Worm (Caenorhabditis elegans) whole organism, midembryonic: Measurements from ENCODE around the gene srw-120.

Experiments
- T22C8.4 ChIP-seq: fragments of 200-800 bp; sonication (Bioruptor generic); IDR thresholded peaks from 2 replicates; pipeline ENCODE4 v1.3.6; 2022; ENCODE audit warnings: missing genetic modification characterization, missing compliant biosample characterization
- cog-1 ChIP-seq: sonication (generic microtip); optimal IDR thresholded peaks from 2 replicates; lab custom pipeline; 2016; ENCODE audit warnings: missing genetic modification characterization, missing compliant biosample characterization
- flt-1 ChIP-seq: fragments of 200-800 bp; sonication (Bioruptor generic); IDR thresholded peaks from 2 replicates; pipeline ENCODE4 v1.3.6; 2022; ENCODE audit warnings: missing genetic modification characterization, missing compliant biosample characterization
- klf-2 ChIP-seq: fragments of 200-800 bp; sonication (Bioruptor generic); conservative IDR thresholded peaks from 2 replicates; pipeline ENCODE4 v1.3.6; 2022; ENCODE audit warnings: missing genetic modification reagents, missing genetic modification characterization, missing compliant biosample characterization
- med-1 ChIP-seq: sonication (generic microtip); optimal IDR thresholded peaks from 2 replicates; lab custom pipeline; 2017; ENCODE audit warnings: missing genetic modification characterization, mild to moderate bottlenecking, missing compliant biosample characterization, antibody characterized with exemption, missing genetic modification reagents; ENCODE audit not compliant: insufficient read depth
- ref-1 ChIP-seq: fragments of 200-800 bp; sonication (Bioruptor generic); conservative IDR thresholded peaks from 2 replicates; pipeline ENCODE4 v1.3.6; 2022; ENCODE audit warnings: missing genetic modification reagents, missing genetic modification characterization, missing compliant biosample characterization
- tab-1 ChIP-seq: fragments of 200-800 bp; sonication (Bioruptor generic); IDR thresholded peaks from 2 replicates; pipeline ENCODE4 v1.3.6; 2022; ENCODE audit warnings: missing genetic modification characterization, missing compliant biosample characterization
- ztf-23 ChIP-seq: fragments of 200-800 bp; sonication (Bioruptor generic); IDR thresholded peaks from 2 replicates; pipeline ENCODE4 v1.3.6; 2022; ENCODE audit warnings: missing genetic modification reagents, missing genetic modification characterization, missing compliant biosample characterization
- ztf-29 ChIP-seq: fragments of 200-800 bp; sonication (Bioruptor generic); IDR thresholded peaks from 2 replicates; pipeline ENCODE4 v1.3.6; 2022; ENCODE audit warnings: missing genetic modification reagents, missing genetic modification characterization, missing compliant biosample characterization

Gene srw-120

DNA sequence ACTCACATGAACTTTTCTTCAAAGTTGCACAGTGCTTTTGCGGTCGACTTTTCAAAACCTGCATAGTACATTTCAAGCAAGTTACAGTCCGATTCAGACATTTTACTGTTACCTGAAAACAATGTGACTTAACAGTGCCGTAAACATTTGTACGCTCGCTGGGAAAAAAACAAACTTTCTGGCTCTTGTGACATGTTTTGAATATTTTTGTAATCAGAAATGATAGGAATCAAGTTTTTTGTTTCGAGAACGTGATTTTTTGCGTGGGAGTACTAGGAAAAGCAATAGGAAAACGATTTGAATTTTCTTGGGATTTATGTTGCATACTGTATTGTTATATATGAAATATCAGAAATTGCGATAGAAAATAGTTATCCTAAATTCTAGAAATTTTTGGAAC, at the start of gene srw-120:
TSS of gene srw-120 (minus strand) at position 101 of the 400 bp plus-strand sequence.
- TF ChIP-seq ref-1, result no peak
- no peak for TF ChIP-seq tab-1 (GFP tag; lab: Robert Waterston, UW)
- TF ChIP-seq med-1 (GFP tag; lab: Kevin White, UChicago), result no peak
- no peak for TF ChIP-seq klf-2 (GFP tag; lab: Robert Waterston, UW)
- TF ChIP-seq ztf-23 (GFP tag; lab: Robert Waterston, UW), result no peak
- no peak for TF ChIP-seq T22C8.4 (GFP tag; lab: Robert Waterston, UW)
- no peak for TF ChIP-seq cog-1 (tag; lab: Kevin White, UChicago)
- TF ChIP-seq flt-1 (GFP tag; lab: Robert Waterston, UW), result no peak
- TF ChIP-seq ztf-29 (GFP tag; lab: Robert Waterston, UW), result no peak

ce11 chrV:3044837-3045236, 48.8 kb upstream of the srw-120 start, which contains the start of gene F59D6.1:
F59D6.1 (plus strand) TSS chrV:3045137.
- TF ChIP-seq ref-1 (no peak), klf-2 (GFP tag; lab: Robert Waterston, UW) (no peak), T22C8.4 (GFP tag; lab: Robert Waterston, UW) (no peak), med-1 (GFP tag; lab: Kevin White, UChicago) (no peak), flt-1 (GFP tag; lab: Robert Waterston, UW) (no peak), cog-1 (tag; lab: Kevin White, UChicago) (no peak), tab-1 (GFP tag; lab: Robert Waterston, UW) (no peak), ztf-23 (GFP tag; lab: Robert Waterston, UW) (no peak)

DNA sequence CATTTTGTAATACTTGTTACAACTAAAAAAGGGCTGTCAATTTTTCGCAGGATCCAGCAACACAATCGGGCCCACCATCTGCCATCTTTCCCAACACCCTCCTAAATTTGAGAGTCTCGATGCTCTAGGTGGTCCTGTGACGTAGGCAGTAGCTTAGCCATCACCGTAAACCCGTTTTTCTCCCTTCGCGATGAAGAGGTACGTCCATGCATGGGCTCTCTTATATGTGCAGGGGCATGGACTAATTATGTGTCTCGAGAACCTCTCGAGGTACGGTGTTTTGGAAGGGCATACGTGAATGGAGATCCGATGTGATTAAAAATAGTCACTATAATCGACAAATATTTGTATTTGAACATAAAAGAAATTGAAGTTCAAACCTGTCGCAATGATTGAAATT, 44.9 kb upstream of the srw-120 start:
- TF ChIP-seq cog-1 (tag; lab: Kevin White, UChicago) (no peak), tab-1 (GFP tag; lab: Robert Waterston, UW) (no peak), ztf-29 (GFP tag; lab: Robert Waterston, UW) (no peak), T22C8.4 (GFP tag; lab: Robert Waterston, UW) (no peak), klf-2 (GFP tag; lab: Robert Waterston, UW) (no peak), ztf-23 (GFP tag; lab: Robert Waterston, UW) (no peak), flt-1 (GFP tag; lab: Robert Waterston, UW) (no peak), ref-1 (no peak), med-1 (GFP tag; lab: Kevin White, UChicago) (no peak)

DNA sequence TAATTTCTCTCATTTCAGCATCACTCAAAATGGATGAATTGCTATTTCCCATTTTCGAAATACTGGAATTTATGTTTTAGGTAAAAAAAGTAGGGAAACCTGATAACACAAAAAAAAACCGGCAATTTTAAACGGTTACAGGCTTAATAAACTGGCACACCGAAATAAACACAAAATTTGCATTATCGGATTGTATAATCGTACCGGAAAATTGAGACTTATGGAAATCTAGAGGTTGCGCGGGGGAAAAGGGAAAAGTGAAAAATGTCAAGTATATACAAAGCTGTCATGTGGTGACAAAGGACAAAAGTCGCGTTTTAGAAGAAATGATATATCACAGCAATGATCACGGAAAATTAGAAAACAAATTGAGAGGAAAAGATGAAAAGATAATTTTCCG, 43.3 kb upstream of the srw-120 start, which contains the start of gene chpf-2:
TSS of gene chpf-2 (minus strand) at position 101 of the 400 bp plus-strand sequence.
- TF ChIP-seq cog-1 (tag; lab: Kevin White, UChicago) (no peak), tab-1 (GFP tag; lab: Robert Waterston, UW) (no peak), med-1 (GFP tag; lab: Kevin White, UChicago) (no peak), ref-1 (no peak), ztf-29 (GFP tag; lab: Robert Waterston, UW) (no peak), klf-2 (GFP tag; lab: Robert Waterston, UW) (no peak), ztf-23 (GFP tag; lab: Robert Waterston, UW) (no peak), T22C8.4 (GFP tag; lab: Robert Waterston, UW) (no peak), flt-1 (GFP tag; lab: Robert Waterston, UW) (no peak)

DNA sequence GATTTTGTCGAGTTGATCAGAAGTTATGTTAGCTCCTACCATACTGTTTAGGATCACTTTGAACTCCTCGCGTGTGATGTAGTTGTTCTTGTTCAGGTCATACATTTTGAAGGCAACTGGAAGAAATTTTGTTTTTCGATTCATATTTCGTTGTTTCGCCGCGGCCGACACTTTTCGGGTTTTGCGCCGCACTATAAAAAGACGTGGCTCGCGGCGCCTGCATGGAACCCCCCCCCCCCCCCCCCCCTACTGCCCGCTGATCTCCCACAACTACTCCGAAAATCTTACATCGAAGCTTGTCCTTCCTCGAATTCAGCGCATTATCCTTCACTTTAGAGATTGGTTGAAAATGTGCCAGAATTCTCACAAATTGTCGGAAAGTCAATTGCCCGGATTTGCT, 42.1 kb upstream of the srw-120 start:
- TF ChIP-seq tab-1 (GFP tag; lab: Robert Waterston, UW) (no peak), med-1 (GFP tag; lab: Kevin White, UChicago) (no peak), cog-1 (tag; lab: Kevin White, UChicago) (no peak), flt-1 (GFP tag; lab: Robert Waterston, UW) (no peak), klf-2 (GFP tag; lab: Robert Waterston, UW) (no peak), T22C8.4 (GFP tag; lab: Robert Waterston, UW) (no peak), ref-1 (no peak), ztf-23 (GFP tag; lab: Robert Waterston, UW) (no peak), ztf-29 (GFP tag; lab: Robert Waterston, UW) (no peak)

DNA sequence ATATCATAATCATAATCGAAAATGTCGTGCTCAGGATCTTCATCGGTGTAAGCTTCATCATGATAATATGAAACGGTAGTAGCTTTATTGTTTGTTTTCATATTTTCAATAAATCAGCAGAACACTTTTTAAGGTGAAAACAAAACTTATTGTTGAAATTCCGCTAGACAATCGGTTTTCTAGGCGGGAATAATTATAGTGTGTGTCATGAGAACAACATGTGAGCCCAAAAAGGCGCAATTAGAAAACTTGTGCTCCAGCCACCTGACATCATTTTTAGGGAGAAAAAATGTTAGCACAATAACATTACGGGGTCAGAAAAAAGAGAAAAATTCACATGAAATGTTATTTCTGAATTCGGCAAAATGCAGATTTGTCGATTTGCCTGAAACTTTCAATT, 38.2 kb upstream of the srw-120 start, which contains the start of gene srw-8:
TSS of gene srw-8 (minus strand) at position 101 of the 400 bp plus-strand sequence.
- no peak for TF ChIP-seq med-1 (GFP tag; lab: Kevin White, UChicago)

DNA sequence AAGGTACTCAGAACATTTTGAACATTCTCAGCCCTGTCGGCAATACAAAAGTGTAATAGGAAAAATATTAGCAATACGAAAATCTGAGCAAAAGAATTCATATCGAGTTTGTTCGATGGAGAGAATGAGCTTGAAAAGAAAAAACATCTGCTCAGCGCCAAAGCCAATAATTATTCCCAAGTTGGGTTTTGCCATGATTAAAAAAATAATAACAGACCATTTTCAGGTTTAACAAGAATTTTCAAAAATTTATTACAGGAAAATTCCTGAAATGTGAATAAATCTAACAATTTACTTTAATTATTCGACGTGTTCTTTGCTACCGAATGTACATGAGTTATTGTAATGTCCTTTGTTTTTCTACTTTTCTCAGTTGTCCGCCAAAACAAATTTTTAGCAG, 36.3 kb upstream of the srw-120 start, which contains the start of gene irld-38:
TSS of gene irld-38 (minus strand) at position 101 of the 400 bp plus-strand sequence.
- no peak for TF ChIP-seq flt-1 (GFP tag; lab: Robert Waterston, UW)
- no peak for TF ChIP-seq med-1 (GFP tag; lab: Kevin White, UChicago)
- TF ChIP-seq tab-1 (GFP tag; lab: Robert Waterston, UW), result no peak
- TF ChIP-seq ref-1, result no peak
- no peak for TF ChIP-seq T22C8.4 (GFP tag; lab: Robert Waterston, UW)

DNA sequence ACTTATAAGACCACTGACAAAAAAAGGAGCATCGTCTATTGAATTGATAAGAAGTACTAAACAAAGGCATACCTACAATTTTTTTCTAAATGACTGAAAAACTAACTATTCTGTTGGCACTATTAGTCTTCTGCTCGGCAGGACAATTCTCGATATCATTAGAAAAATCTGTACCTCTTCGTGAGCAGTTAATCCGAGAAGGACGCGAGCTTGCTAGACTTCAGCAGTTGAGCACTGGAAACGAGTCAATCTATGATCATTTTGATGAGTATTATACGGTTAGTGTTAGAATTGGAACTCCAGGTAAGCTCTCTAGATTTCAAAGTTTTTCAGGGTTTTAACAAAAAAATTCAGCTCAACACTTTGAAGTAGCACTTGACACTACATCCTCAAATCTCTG, 32.2 kb upstream of the srw-120 start, which contains the start of gene asp-7:
TSS of gene asp-7 (plus strand) at position 81 of the 400 bp plus-strand sequence.
- no peak for TF ChIP-seq med-1 (GFP tag; lab: Kevin White, UChicago)
- TF ChIP-seq T22C8.4 (GFP tag; lab: Robert Waterston, UW), result no peak
- TF ChIP-seq cog-1 (tag; lab: Kevin White, UChicago), result no peak
- no peak for TF ChIP-seq ztf-23 (GFP tag; lab: Robert Waterston, UW)
- TF ChIP-seq flt-1 (GFP tag; lab: Robert Waterston, UW), result no peak
- no peak for TF ChIP-seq ref-1
- TF ChIP-seq tab-1 (GFP tag; lab: Robert Waterston, UW), result no peak
- no peak for TF ChIP-seq ztf-29 (GFP tag; lab: Robert Waterston, UW)
- no peak for TF ChIP-seq klf-2 (GFP tag; lab: Robert Waterston, UW)

- TF ChIP-seq med-1 (GFP tag; lab: Kevin White, UChicago) (no peak), ref-1 (no peak), ztf-23 (GFP tag; lab: Robert Waterston, UW) (no peak), cog-1 (tag; lab: Kevin White, UChicago) (no peak), flt-1 (GFP tag; lab: Robert Waterston, UW) (no peak), T22C8.4 (GFP tag; lab: Robert Waterston, UW) (no peak), klf-2 (GFP tag; lab: Robert Waterston, UW) (no peak), tab-1 (GFP tag; lab: Robert Waterston, UW) (no peak), ztf-29 (GFP tag; lab: Robert Waterston, UW) (no peak)
Observed at ce11 chrV:3024274-3024673, 28.3 kb upstream of the srw-120 start, which contains the start of gene asp-8. asp-8 (plus strand) TSS chrV:3024549.
